Fruit fly (Drosophila melanogaster) whole organism, prepupa: ENCODE data around the gene dUTPase.

Experiments used
- Hr38 ChIP-seq: sonication (Bioruptor generic); optimal IDR thresholded peaks from 2 replicates; lab custom pipeline; 2016; ENCODE audit warnings: missing biosample characterization, missing genetic modification characterization
- OdsH ChIP-seq: fragments of 200-800 bp; sonication (Bioruptor generic); optimal IDR thresholded peaks from 3 replicates; lab custom pipeline; 2016; ENCODE audit warnings: missing biosample characterization, missing genetic modification characterization
- Smox ChIP-seq: fragments of 200-800 bp; sonication (Bioruptor generic); optimal IDR thresholded peaks from 3 replicates; lab custom pipeline; 2016; ENCODE audit warnings: missing biosample characterization, missing genetic modification characterization

DNA sequence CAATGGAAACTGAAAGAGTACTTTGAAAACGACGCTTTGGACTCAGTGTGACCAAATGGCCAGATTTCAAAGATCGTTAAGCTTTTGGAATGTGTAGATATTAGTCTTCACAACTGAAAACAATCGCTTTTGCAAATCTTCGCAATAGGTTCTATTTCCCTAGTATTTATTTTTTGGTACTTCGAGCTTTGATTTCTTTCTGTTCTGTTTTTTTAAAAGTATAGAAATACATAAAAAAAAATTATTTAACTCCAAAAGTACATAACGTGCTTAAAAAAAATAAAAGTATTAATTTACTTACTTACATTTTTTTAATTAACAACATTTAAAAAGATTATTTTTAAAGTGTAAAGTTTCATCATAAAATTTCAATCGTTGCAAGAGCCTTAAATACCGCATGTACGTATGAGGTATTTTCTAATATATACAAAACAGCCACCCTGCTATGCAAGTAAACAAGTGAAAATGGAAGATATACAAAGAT, 23.7 kb upstream of the dUTPase start, which contains the start of the genes piwi and CG12253:
- TF ChIP-seq OdsH (GFP tag; lab: Kevin White, UChicago) (peak; percentile 81), Hr38 (GFP tag; lab: Kevin White, UChicago) (no peak), Smox (GFP tag; lab: Kevin White, UChicago) (no peak)
